Fruit fly (Drosophila melanogaster): ENCODE data around the gene CG6333.

Gene CG6333

dm6 chr3L:17529511-17530194 is 43.6 kb upstream of the CG6333 start, which contains the start of the genes Edc3 and Nedd4 (continued):
- TF ChIP-seq toy (GFP tag; IDR thresholded peaks at IDR 0.05) (no peak), Fer1 (GFP tag; optimal IDR thresholded peaks at IDR 0.05) (peak; percentile 5), gem (tag; optimal IDR thresholded peaks at IDR 0.05) (no peak), ash1 (GFP tag; optimal IDR thresholded peaks at IDR 0.05) (no peak), CG6254 (GFP tag; optimal IDR thresholded peaks at IDR 0.05) (no peak), zfh1 (GFP tag; IDR thresholded peaks at IDR 0.05) (0 out of 3 replicates have a peak, but pooled peaks have one; percentile 5), zfh2 (GFP tag; optimal IDR thresholded peaks at IDR 0.05) (no peak), CG9797 (GFP tag; optimal IDR thresholded peaks at IDR 0.05) (peak; percentile 92), CG17186 (GFP tag; optimal IDR thresholded peaks at IDR 0.05) (peak; percentile 19), bbx (GFP tag; IDR thresholded peaks at IDR 0.05; ENCODE audit: partially characterized antibody) (no peak), slbo (GFP tag; IDR thresholded peaks at IDR 0.05) (no peak), CG12104 (GFP tag; optimal IDR thresholded peaks at IDR 0.05) (no peak), phol (tag; optimal IDR thresholded peaks at IDR 0.05) (peak; percentile 50), dmrt99B (tag; optimal IDR thresholded peaks at IDR 0.05) (no peak), Sox102F (GFP tag; optimal IDR thresholded peaks at IDR 0.05) (no peak), CG15514 (GFP tag; optimal IDR thresholded peaks at IDR 0.05) (peak; percentile 55), CrebB (tag; optimal IDR thresholded peaks at IDR 0.05) (no peak), CG2875 (GFP tag; optimal IDR thresholded peaks at IDR 0.05) (no peak), grn (GFP tag; optimal IDR thresholded peaks at IDR 0.05) (no peak), luna (GFP tag; optimal IDR thresholded peaks at IDR 0.05) (no peak), Kr (GFP tag; optimal IDR thresholded peaks at IDR 0.05) (no peak), D19A (tag; optimal IDR thresholded peaks at IDR 0.05) (peak; percentile 41), Taf1 (GFP tag; IDR thresholded peaks at IDR 0.05) (no peak), CoRest (tag; optimal IDR thresholded peaks at IDR 0.05) (peak; percentile 40), yki (optimal IDR thresholded peaks at IDR 0.05) (no peak), CG14965 (GFP tag; optimal IDR thresholded peaks at IDR 0.05; ENCODE audit: borderline replicate concordance) (no peak), jing (GFP tag; optimal IDR thresholded peaks at IDR 0.05) (no peak), Hand (GFP tag; optimal IDR thresholded peaks at IDR 0.05) (no peak), Xrp1 (GFP tag; IDR thresholded peaks at IDR 0.05) (no peak), dan (GFP tag; IDR thresholded peaks at IDR 0.05) (no peak), cg (GFP tag; optimal IDR thresholded peaks at IDR 0.05) (no peak), CG30403 (GFP tag; optimal IDR thresholded peaks at IDR 0.05) (no peak), Atf-2 (GFP tag; optimal IDR thresholded peaks at IDR 0.05) (no peak), CG12219 (GFP tag; optimal IDR thresholded peaks at IDR 0.05) (no peak), CG10654 (GFP tag; optimal IDR thresholded peaks at IDR 0.05) (no peak), B-H1 (GFP tag; IDR thresholded peaks at IDR 0.05) (no peak), wek (GFP tag; optimal IDR thresholded peaks at IDR 0.05) (no peak), CG17361 (GFP tag; IDR thresholded peaks at IDR 0.05) (peak; percentile 60; the same call in 2 of the 3 replicates), B-H2 (GFP tag; optimal IDR thresholded peaks at IDR 0.05) (no peak), Doc3 (GFP tag; IDR thresholded peaks at IDR 0.05; ENCODE audit: partially characterized antibody) (no peak), CG14014 (GFP tag; IDR thresholded peaks at IDR 0.05) (no peak), esg (GFP tag; conservative IDR thresholded peaks at IDR 0.05) (no peak), Max (GFP tag; optimal IDR thresholded peaks at IDR 0.05) (no peak), fru (optimal IDR thresholded peaks at IDR 0.05) (no peak), caup (GFP tag; optimal IDR thresholded peaks at IDR 0.05; ENCODE audit: severe bottlenecking) (no peak), kah (GFP tag; optimal IDR thresholded peaks at IDR 0.05) (no peak), Lim3 (GFP tag; IDR thresholded peaks at IDR 0.05) (no peak), cas (GFP tag; IDR thresholded peaks at IDR 0.05) (no peak), Hmr (GFP tag; optimal IDR thresholded peaks at IDR 0.05) (peak; percentile 55), CG18476 (GFP tag; optimal IDR thresholded peaks at IDR 0.05) (no peak), D19B (GFP tag; optimal IDR thresholded peaks at IDR 0.05) (no peak)

Data from whole organism, embryonic.